Fruit fly (Drosophila melanogaster) whole organism, embryonic: ENCODE data around the gene mahe.

ENCODE experiments used
- B-H2 ChIP-seq: fragments of 200-800 bp; sonication (Bioruptor generic); optimal IDR thresholded peaks from 2 replicates; lab custom pipeline; 2018; ENCODE audit warnings: missing biosample characterization, mild to moderate bottlenecking, missing genetic modification characterization
- BEAF-32 ChIP-seq: fragments of 200-800 bp; sonication (Bioruptor generic); optimal IDR thresholded peaks from 3 replicates; lab custom pipeline; 2017; ENCODE audit warnings: missing biosample characterization, missing genetic modification characterization, mild to moderate bottlenecking, moderate library complexity, missing genetic modification reagents
- CG10979 ChIP-seq: fragments of 200-800 bp; sonication (Bioruptor generic); optimal IDR thresholded peaks from 2 replicates; lab custom pipeline; 2018; ENCODE audit warnings: missing biosample characterization, mild to moderate bottlenecking, missing genetic modification characterization, moderate library complexity
- CG11695 ChIP-seq: fragments of 200-800 bp; sonication (Bioruptor generic); IDR thresholded peaks from 3 replicates; pipeline ENCODE4 v1.3.6; 2022; ENCODE audit warnings: missing biosample characterization, missing genetic modification characterization
- CG14050 ChIP-seq: fragments of 200-800 bp; sonication (Bioruptor generic); IDR thresholded peaks from 3 replicates; pipeline ENCODE4 v1.3.6; 2022; ENCODE audit warnings: missing biosample characterization, missing genetic modification characterization
- CG15514 ChIP-seq: fragments of 200-800 bp; sonication (Bioruptor generic); optimal IDR thresholded peaks from 3 replicates; lab custom pipeline; 2017; ENCODE audit warnings: missing biosample characterization, missing genetic modification characterization, mild to moderate bottlenecking, moderate library complexity, missing genetic modification reagents
- CG15601 ChIP-seq: fragments of 200-800 bp; sonication (Bioruptor generic); optimal IDR thresholded peaks from 3 replicates; lab custom pipeline; 2019; ENCODE audit warnings: missing biosample characterization, mild to moderate bottlenecking, missing genetic modification characterization, moderate library complexity
- CG17359 ChIP-seq: fragments of 200-800 bp; sonication (Bioruptor generic); optimal IDR thresholded peaks from 3 replicates; lab custom pipeline; 2018; ENCODE audit warnings: missing biosample characterization, mild to moderate bottlenecking, missing genetic modification characterization, moderate library complexity
- CG17568 ChIP-seq: fragments of 200-800 bp; sonication (Bioruptor generic); optimal IDR thresholded peaks from 2 replicates; lab custom pipeline; 2018; ENCODE audit warnings: missing biosample characterization, mild to moderate bottlenecking, missing genetic modification characterization, moderate library complexity
- CG1792 ChIP-seq: fragments of 200-800 bp; sonication (Bioruptor generic); optimal IDR thresholded peaks from 2 replicates; lab custom pipeline; 2016; ENCODE audit warnings: missing biosample characterization, missing genetic modification characterization
- CG2199 ChIP-seq: fragments of 200-800 bp; sonication (Bioruptor generic); IDR thresholded peaks from 3 replicates; pipeline ENCODE4 v1.3.6; 2022; ENCODE audit warnings: missing biosample characterization, missing genetic modification characterization
- CG30431 ChIP-seq: fragments of 200-800 bp; sonication (Bioruptor generic); optimal IDR thresholded peaks from 2 replicates; lab custom pipeline; 2017; ENCODE audit warnings: missing biosample characterization, missing genetic modification characterization
- CG3847 ChIP-seq: fragments of 200-800 bp; sonication (Bioruptor generic); IDR thresholded peaks from 2 replicates; pipeline ENCODE4 v1.3.6; 2022; ENCODE audit warnings: missing biosample characterization, missing genetic modification characterization
- CG4854 ChIP-seq: fragments of 200-800 bp; sonication (Bioruptor generic); optimal IDR thresholded peaks from 2 replicates; lab custom pipeline; 2016; ENCODE audit warnings: missing biosample characterization, missing genetic modification characterization, inconsistent platforms
- CG6654 ChIP-seq: fragments of 200-800 bp; sonication (Bioruptor generic); optimal IDR thresholded peaks from 2 replicates; lab custom pipeline; 2017; ENCODE audit warnings: missing biosample characterization, mild to moderate bottlenecking, missing genetic modification characterization
- CG6765 ChIP-seq: fragments of 200-800 bp; sonication (Bioruptor generic); optimal IDR thresholded peaks from 3 replicates; lab custom pipeline; 2017; ENCODE audit warnings: missing biosample characterization, mild to moderate bottlenecking, missing genetic modification characterization
- CG7987 ChIP-seq: fragments of 200-800 bp; sonication (Bioruptor generic); optimal IDR thresholded peaks from 2 replicates; lab custom pipeline; 2018; ENCODE audit warnings: missing biosample characterization, mild to moderate bottlenecking, missing genetic modification characterization, moderate library complexity
- CHES-1-like ChIP-seq: fragments of 200-800 bp; sonication (Bioruptor generic); optimal IDR thresholded peaks from 2 replicates; lab custom pipeline; 2016; ENCODE audit warnings: missing biosample characterization, missing genetic modification characterization
- Drgx ChIP-seq: fragments of 200-800 bp; sonication (Bioruptor generic); IDR thresholded peaks from 2 replicates; pipeline ENCODE4 v1.3.6; 2022; ENCODE audit warnings: missing biosample characterization, missing genetic modification characterization
- Ets65A ChIP-seq: fragments of 200-800 bp; sonication (Bioruptor generic); peaks from one replicate; lab custom pipeline; 2016; ENCODE audit warnings: missing biosample characterization, missing genetic modification characterization
- Hmr ChIP-seq: fragments of 200-800 bp; sonication (Bioruptor generic); optimal IDR thresholded peaks from 3 replicates; lab custom pipeline; 2017; ENCODE audit warnings: mild to moderate bottlenecking, missing biosample characterization, missing genetic modification reagents, missing genetic modification characterization
- MESR4 ChIP-seq: fragments of 200-800 bp; sonication (Bioruptor generic); optimal IDR thresholded peaks from 2 replicates; lab custom pipeline; 2018; ENCODE audit warnings: missing biosample characterization, mild to moderate bottlenecking, missing genetic modification characterization, moderate library complexity
- Mes4 ChIP-seq: fragments of 200-800 bp; sonication (Bioruptor generic); optimal IDR thresholded peaks from 2 replicates; lab custom pipeline; 2016; ENCODE audit warnings: missing biosample characterization, missing genetic modification characterization
- NC2β ChIP-seq: fragments of 200-800 bp; sonication (Bioruptor generic); optimal IDR thresholded peaks from 2 replicates; lab custom pipeline; 2016; ENCODE audit warnings: missing biosample characterization, missing genetic modification characterization
- Pdp1 ChIP-seq, 2 experiments: fragments of 200-800 bp; sonication (Bioruptor generic); optimal IDR thresholded peaks; 3 replicates each; lab custom pipeline; 2016; ENCODE audit warnings: missing biosample characterization in 2 of 2, missing genetic modification characterization in 2 of 2, mild to moderate bottlenecking in 1 of 2, moderate library complexity in 1 of 2
- Poxn ChIP-seq: fragments of 200-800 bp; sonication (Bioruptor generic); IDR thresholded peaks from 2 replicates; pipeline ENCODE4 v1.3.6; 2022; ENCODE audit warnings: missing biosample characterization, missing genetic modification characterization
- Ravus ChIP-seq: fragments of 200-800 bp; sonication (Bioruptor generic); IDR thresholded peaks from 2 replicates; pipeline ENCODE4 v1.3.6; 2022; ENCODE audit warnings: missing biosample characterization, missing genetic modification characterization
- ac ChIP-seq: fragments of 200-800 bp; sonication (Bioruptor generic); optimal IDR thresholded peaks from 3 replicates; lab custom pipeline; 2017; ENCODE audit warnings: missing biosample characterization, mild to moderate bottlenecking, missing genetic modification characterization
- al ChIP-seq: fragments of 200-800 bp; sonication (Bioruptor generic); IDR thresholded peaks from 2 replicates; pipeline ENCODE4 v1.3.6; 2022; ENCODE audit warnings: missing biosample characterization, missing genetic modification characterization
- az2 ChIP-seq: fragments of 200-800 bp; sonication (Bioruptor generic); optimal IDR thresholded peaks from 3 replicates; lab custom pipeline; 2016; ENCODE audit warnings: missing biosample characterization, missing genetic modification characterization
- bigmax ChIP-seq: fragments of 200-800 bp; sonication (Bioruptor generic); optimal IDR thresholded peaks from 2 replicates; lab custom pipeline; 2018; ENCODE audit warnings: missing biosample characterization, mild to moderate bottlenecking, missing genetic modification characterization
- cas ChIP-seq: fragments of 200-800 bp; sonication (Bioruptor generic); IDR thresholded peaks from 2 replicates; pipeline ENCODE4 v1.3.6; 2022; ENCODE audit warnings: missing biosample characterization, missing genetic modification characterization
- caup ChIP-seq: fragments of 200-800 bp; sonication (Bioruptor generic); optimal IDR thresholded peaks from 3 replicates; lab custom pipeline; 2017; ENCODE audit warnings: missing biosample characterization, mild to moderate bottlenecking, missing genetic modification characterization, moderate library complexity; ENCODE audit not compliant: severe bottlenecking
- corto ChIP-seq: fragments of 200-800 bp; sonication (Bioruptor generic); optimal IDR thresholded peaks from 2 replicates; lab custom pipeline; 2016; ENCODE audit warnings: missing biosample characterization, mild to moderate bottlenecking, missing genetic modification characterization, moderate library complexity
- croc ChIP-seq: fragments of 200-800 bp; sonication (Bioruptor generic); conservative IDR thresholded peaks from 3 replicates; pipeline ENCODE4 v1.3.6; 2022; ENCODE audit warnings: missing biosample characterization, missing genetic modification characterization
- fd96Cb ChIP-seq: fragments of 200-800 bp; sonication (Bioruptor generic); optimal IDR thresholded peaks from 2 replicates; lab custom pipeline; 2018; ENCODE audit warnings: missing biosample characterization, mild to moderate bottlenecking, missing genetic modification characterization, moderate library complexity
- gsb-n ChIP-seq: fragments of 200-800 bp; sonication (Bioruptor generic); optimal IDR thresholded peaks from 3 replicates; lab custom pipeline; 2018; ENCODE audit warnings: missing biosample characterization, mild to moderate bottlenecking, missing genetic modification characterization
- ind ChIP-seq: fragments of 200-800 bp; sonication (Bioruptor generic); optimal IDR thresholded peaks from 3 replicates; lab custom pipeline; 2016; ENCODE audit warnings: missing biosample characterization, missing genetic modification characterization
- jing ChIP-seq: fragments of 200-800 bp; sonication (Bioruptor generic); optimal IDR thresholded peaks from 2 replicates; lab custom pipeline; 2018; ENCODE audit warnings: missing biosample characterization, mild to moderate bottlenecking, missing genetic modification characterization
- kay ChIP-seq: fragments of 200-800 bp; sonication (Bioruptor generic); optimal IDR thresholded peaks from 2 replicates; lab custom pipeline; 2016; ENCODE audit warnings: missing biosample characterization, missing genetic modification characterization
- ken ChIP-seq: fragments of 200-800 bp; sonication (Bioruptor generic); IDR thresholded peaks from 3 replicates; pipeline ENCODE4 v1.3.6; 2022; ENCODE audit warnings: missing biosample characterization, missing genetic modification characterization
- kni ChIP-seq: fragments of 200-800 bp; sonication (Bioruptor generic); optimal IDR thresholded peaks from 3 replicates; lab custom pipeline; 2017; ENCODE audit warnings: mild to moderate bottlenecking, missing biosample characterization, missing genetic modification reagents, missing genetic modification characterization
- lab ChIP-seq: fragments of 200-800 bp; sonication (Bioruptor generic); optimal IDR thresholded peaks from 3 replicates; lab custom pipeline; 2017; ENCODE audit warnings: missing biosample characterization, missing genetic modification characterization, mild to moderate bottlenecking, moderate library complexity, missing genetic modification reagents
- lilli ChIP-seq: fragments of 200-800 bp; sonication (Bioruptor generic); optimal IDR thresholded peaks from 3 replicates; lab custom pipeline; 2016; ENCODE audit warnings: missing biosample characterization, missing genetic modification characterization
- maf-S ChIP-seq: fragments of 200-800 bp; sonication (Bioruptor generic); optimal IDR thresholded peaks from 2 replicates; lab custom pipeline; 2016; ENCODE audit warnings: missing biosample characterization, missing genetic modification characterization
- nau ChIP-seq: fragments of 200-800 bp; sonication (Bioruptor generic); optimal IDR thresholded peaks from 3 replicates; lab custom pipeline; 2017; ENCODE audit warnings: missing biosample characterization, mild to moderate bottlenecking, missing genetic modification characterization, missing genetic modification reagents
- onecut ChIP-seq: fragments of 200-800 bp; sonication (Bioruptor generic); IDR thresholded peaks from 2 replicates; pipeline ENCODE4 v1.3.6; 2022; ENCODE audit warnings: missing biosample characterization, missing genetic modification characterization
- seq ChIP-seq: fragments of 200-800 bp; sonication (Bioruptor generic); IDR thresholded peaks from 2 replicates; pipeline ENCODE4 v1.3.6; 2022; ENCODE audit warnings: missing biosample characterization, missing genetic modification characterization
- tin ChIP-seq: fragments of 200-800 bp; sonication (Bioruptor generic); optimal IDR thresholded peaks from 3 replicates; lab custom pipeline; 2016; ENCODE audit warnings: missing biosample characterization, missing genetic modification characterization
- tio ChIP-seq: fragments of 200-800 bp; sonication (Bioruptor generic); optimal IDR thresholded peaks from 2 replicates; lab custom pipeline; 2017; ENCODE audit warnings: missing biosample characterization, missing genetic modification characterization, inconsistent platforms
- unpg ChIP-seq: fragments of 200-800 bp; sonication (Bioruptor generic); optimal IDR thresholded peaks from 3 replicates; lab custom pipeline; 2018; ENCODE audit warnings: missing biosample characterization, mild to moderate bottlenecking, missing genetic modification characterization, moderate library complexity

The mahe gene

dm6 chrX:7970396-7970795, 39.2 kb upstream of the mahe start (continued):
- TF ChIP-seq Hmr (peak; percentile 67), CG3847 (0 out of 2 replicates have a peak, but pooled peaks have one; percentile 18), unpg (peak; percentile 61), CG15514 (GFP tag; lab: Kevin White, UChicago) (peak; percentile 29), CG11695 (GFP tag; lab: Robert Waterston, UW) (no peak), croc (GFP tag; lab: Robert Waterston, UW) (no peak), jing (GFP tag; lab: Kevin White, UChicago) (peak; percentile 8), nau (GFP tag; lab: Kevin White, UChicago) (peak; percentile 13), CG6654 (no peak), fd96Cb (peak; percentile 47), Mes4 (no peak), az2 (GFP tag; lab: Kevin White, UChicago) (peak; percentile 37), tin (GFP tag; lab: Kevin White, UChicago) (peak; percentile 23), al (0 out of 2 replicates have a peak, but pooled peaks have one; percentile 15), CG2199 (GFP tag; lab: Robert Waterston, UW) (no peak), cas (GFP tag; lab: Robert Waterston, UW) (no peak), CG17359 (tag; lab: Kevin White, UChicago) (peak; percentile 63), CG10979 (tag; lab: Kevin White, UChicago) (peak; percentile 49), CG30431 (GFP tag; lab: Kevin White, UChicago) (no peak), B-H2 (GFP tag; lab: Kevin White, UChicago) (peak; percentile 40), maf-S (GFP tag; lab: Kevin White, UChicago) (no peak), gsb-n (tag; lab: Kevin White, UChicago) (peak; percentile 14), kay (GFP tag; lab: Kevin White, UChicago) (no peak), corto (peak; percentile 66), ac (GFP tag; lab: Kevin White, UChicago) (no peak), CHES-1-like (GFP tag; lab: Kevin White, UChicago) (no peak), seq (GFP tag; lab: Robert Waterston, UW) (0 out of 2 replicates have a peak, but pooled peaks have one; percentile 12), ind (GFP tag; lab: Kevin White, UChicago) (peak; percentile 36), kni (no peak), lab (GFP tag; lab: Kevin White, UChicago) (peak; percentile 73), Drgx (GFP tag; lab: Robert Waterston, UW) (peak; percentile 69), CG4854 (GFP tag; lab: Kevin White, UChicago) (peak; percentile 3), ken (GFP tag; lab: Robert Waterston, UW) (0 out of 3 replicates have a peak, but pooled peaks have one; percentile 25), caup (GFP tag; lab: Kevin White, UChicago) (peak; percentile 51), CG15601 (peak; percentile 23), MESR4 (GFP tag; lab: Kevin White, UChicago) (no peak), Pdp1 (GFP tag; optimal IDR thresholded peaks at IDR 0.05; lab: Kevin White, UChicago) (peak; percentile 10 to 31), CG1792 (GFP tag; lab: Kevin White, UChicago) (no peak), NC2β (GFP tag; lab: Kevin White, UChicago) (no peak), BEAF-32 (GFP tag; lab: Kevin White, UChicago) (peak; percentile 64), CG17568 (GFP tag; lab: Kevin White, UChicago) (peak; percentile 8), onecut (GFP tag; lab: Robert Waterston, UW) (peak; percentile 48), Ets65A (GFP tag; lab: Kevin White, UChicago) (no peak), Poxn (GFP tag; lab: Robert Waterston, UW) (no peak), Ravus (no peak), CG7987 (GFP tag; lab: Kevin White, UChicago) (no peak), CG6765 (GFP tag; lab: Kevin White, UChicago) (no peak), tio (GFP tag; lab: Kevin White, UChicago) (no peak), CG14050 (GFP tag; lab: Robert Waterston, UW) (no peak; the same call in 2 of the 3 replicates), bigmax (GFP tag; lab: Kevin White, UChicago) (no peak), lilli (peak; percentile 68)
